Worm (Caenorhabditis elegans) whole organism, L4/young adult: ENCODE results near the gene dct-12.
A peak's percentile ranks its signal among the peaks of the same experiment; 100 is the strongest.

Experiments
- W03F9.2 ChIP-seq: fragments of 150-350 bp; optimal IDR thresholded peaks from 2 replicates; lab custom pipeline; 2014; ENCODE audit warnings: missing biosample characterization, missing genetic modification characterization
- dao-5 ChIP-seq: sonication (generic microtip); optimal IDR thresholded peaks from 2 replicates; lab custom pipeline; 2016; ENCODE audit warnings: missing genotype, missing genetic modification characterization, moderate library complexity, missing compliant biosample characterization
- him-1 ChIP-seq: sonication (generic microtip); optimal IDR thresholded peaks from 2 replicates; lab custom pipeline; 2016; ENCODE audit warnings: missing genotype, missing genetic modification reagents, missing genetic modification characterization, missing compliant biosample characterization

dct-12 gene

DNA sequence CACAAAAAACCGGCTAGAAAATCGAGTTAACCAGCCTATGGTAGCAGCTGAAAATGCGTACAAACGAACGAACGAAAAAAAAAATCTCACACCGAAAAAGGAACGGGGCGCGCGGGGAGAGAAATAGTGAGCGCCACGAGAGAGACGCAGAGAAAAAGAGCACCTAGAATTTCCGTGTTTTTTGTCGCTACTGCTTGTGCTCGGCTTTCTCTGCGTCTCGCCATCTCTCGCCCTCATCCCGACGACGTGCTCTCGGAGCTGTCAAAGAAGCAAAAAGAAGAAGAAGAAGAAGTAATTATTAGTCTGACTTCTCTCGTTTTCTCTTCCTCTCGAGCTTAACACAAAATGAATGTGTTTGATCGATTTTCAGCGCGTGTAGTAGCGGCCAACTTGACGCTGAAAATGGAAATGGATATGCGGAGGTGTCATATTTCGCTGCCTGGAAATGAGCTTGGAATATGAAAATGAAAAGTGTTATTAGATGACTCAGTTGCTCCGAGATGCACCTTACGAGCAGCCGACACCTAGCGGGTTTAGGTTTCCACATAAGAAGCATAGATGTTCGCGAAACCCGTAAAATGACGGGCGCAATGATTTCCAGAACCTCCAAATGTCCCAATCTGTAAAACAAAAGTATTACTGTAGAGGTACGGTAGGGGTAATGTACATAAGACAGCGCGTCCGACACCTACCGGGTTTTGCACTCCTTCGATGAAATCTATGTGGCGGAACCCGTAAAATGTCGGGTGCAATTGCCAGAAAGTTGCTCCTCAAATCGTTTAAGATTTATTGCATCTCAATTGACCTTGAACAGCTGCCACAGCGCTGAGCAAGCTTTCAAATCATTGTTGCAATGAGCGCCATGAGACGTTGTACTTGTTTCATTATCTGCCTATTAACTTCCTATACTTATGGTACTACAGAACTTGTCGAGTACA is 49.4 kb downstream of the dct-12 start, which contains the start of gene btb-14:
TSS of gene btb-14 (plus strand) at position 839 of the 938 bp plus-strand sequence.
- TF ChIP-seq W03F9.2 (tag; lab: Kevin White, UChicago) (no peak), dao-5 (tag; lab: Kevin White, UChicago) (no peak), him-1 (tag; lab: Kevin White, UChicago) (peak; percentile 11)

DNA sequence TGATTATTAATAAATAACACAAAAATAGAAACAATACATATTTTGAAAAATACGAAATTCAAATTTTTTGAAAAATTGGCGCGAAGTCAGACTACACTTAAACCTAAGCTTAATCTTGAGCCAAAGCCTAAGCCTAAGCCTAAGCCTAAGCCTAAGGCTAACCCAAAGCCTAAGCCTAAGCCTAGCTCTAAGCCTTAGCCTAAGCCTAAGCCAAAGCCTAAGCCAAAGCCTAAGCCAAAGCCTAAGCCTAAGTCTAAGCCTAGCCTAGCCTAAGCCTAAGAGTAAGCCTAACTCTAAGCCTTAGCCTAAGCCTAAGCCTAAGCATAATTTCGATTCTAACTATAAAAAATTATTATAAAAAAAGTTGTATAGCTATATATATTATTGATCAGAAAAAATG is 51.4 kb downstream of the dct-12 start:
- no peak for TF ChIP-seq him-1 (tag; lab: Kevin White, UChicago)
- no peak for TF ChIP-seq W03F9.2 (tag; lab: Kevin White, UChicago)
- no peak for TF ChIP-seq dao-5 (tag; lab: Kevin White, UChicago)
